Fruit fly (Drosophila melanogaster) whole organism, embryonic: Measurements from ENCODE around the gene OtopLc.

ENCODE experiments used
- Atf6 ChIP-seq: fragments of 200-800 bp; sonication (Bioruptor generic); IDR thresholded peaks from 2 replicates; pipeline ENCODE4 v1.3.6; 2022; ENCODE audit warnings: missing biosample characterization, missing genetic modification characterization
- Bdp1 ChIP-seq: fragments of 200-800 bp; sonication (Bioruptor generic); optimal IDR thresholded peaks from 3 replicates; lab custom pipeline; 2016; ENCODE audit warnings: missing biosample characterization, missing genetic modification characterization
- CG11247 ChIP-seq: fragments of 200-800 bp; sonication (Bioruptor generic); IDR thresholded peaks from 2 replicates; pipeline ENCODE4 v1.3.6; 2022; ENCODE audit warnings: missing biosample characterization, missing genetic modification characterization
- CG13424 ChIP-seq: fragments of 200-800 bp; sonication (Bioruptor generic); optimal IDR thresholded peaks from 2 replicates; lab custom pipeline; 2019; ENCODE audit warnings: missing biosample characterization, mild to moderate bottlenecking, missing genetic modification characterization, moderate library complexity
- CG1602 ChIP-seq: fragments of 200-800 bp; sonication (Bioruptor generic); optimal IDR thresholded peaks from 3 replicates; lab custom pipeline; 2016; ENCODE audit warnings: missing biosample characterization, missing genetic modification characterization
- CG17612 ChIP-seq: fragments of 200-800 bp; sonication (Bioruptor generic); IDR thresholded peaks from 2 replicates; pipeline ENCODE4 v1.3.6; 2022; ENCODE audit warnings: missing biosample characterization, missing genetic modification characterization
- CG1832 ChIP-seq: fragments of 200-800 bp; sonication (Bioruptor generic); optimal IDR thresholded peaks from 2 replicates; lab custom pipeline; 2017; ENCODE audit warnings: missing biosample characterization, mild to moderate bottlenecking, missing genetic modification characterization, inconsistent platforms
- CG18599 ChIP-seq: fragments of 200-800 bp; sonication (Bioruptor generic); optimal IDR thresholded peaks from 3 replicates; lab custom pipeline; 2017; ENCODE audit warnings: missing biosample characterization, missing genetic modification characterization, mild to moderate bottlenecking, moderate library complexity, missing genetic modification reagents
- CG2678 ChIP-seq: fragments of 200-800 bp; sonication (Bioruptor generic); optimal IDR thresholded peaks from 3 replicates; lab custom pipeline; 2019; ENCODE audit warnings: missing biosample characterization, mild to moderate bottlenecking, missing genetic modification characterization, moderate library complexity
- CG32767 ChIP-seq: fragments of 200-800 bp; sonication (Bioruptor generic); IDR thresholded peaks from 2 replicates; pipeline ENCODE4 v1.3.6; 2022; ENCODE audit warnings: missing biosample characterization, missing genetic modification characterization
- CG3281 ChIP-seq: fragments of 200-800 bp; sonication (Bioruptor generic); optimal IDR thresholded peaks from 3 replicates; lab custom pipeline; 2017; ENCODE audit warnings: missing biosample characterization, mild to moderate bottlenecking, missing genetic modification characterization
- CG4360 ChIP-seq: fragments of 200-800 bp; sonication (Bioruptor generic); IDR thresholded peaks from 2 replicates; pipeline ENCODE4 v1.3.6; 2022; ENCODE audit warnings: missing biosample characterization, missing genetic modification characterization
- CG4424 ChIP-seq: fragments of 200-800 bp; sonication (Bioruptor generic); optimal IDR thresholded peaks from 3 replicates; lab custom pipeline; 2016; ENCODE audit warnings: missing biosample characterization, missing genetic modification characterization
- CG4820 ChIP-seq: fragments of 200-800 bp; sonication (Bioruptor generic); optimal IDR thresholded peaks from 3 replicates; lab custom pipeline; 2016; ENCODE audit warnings: missing biosample characterization, missing genetic modification characterization
- CG6254 ChIP-seq: fragments of 200-800 bp; sonication (Bioruptor generic); optimal IDR thresholded peaks from 3 replicates; lab custom pipeline; 2017; ENCODE audit warnings: mild to moderate bottlenecking, missing biosample characterization, missing genetic modification reagents, missing genetic modification characterization
- CHES-1-like ChIP-seq: fragments of 200-800 bp; sonication (Bioruptor generic); optimal IDR thresholded peaks from 2 replicates; lab custom pipeline; 2016; ENCODE audit warnings: missing biosample characterization, missing genetic modification characterization
- Dip2 ChIP-seq: fragments of 200-800 bp; sonication (Bioruptor generic); IDR thresholded peaks from 2 replicates; pipeline ENCODE4 v1.3.6; 2022; ENCODE audit warnings: missing biosample characterization, missing genetic modification characterization
- Eip74EF ChIP-seq, 2 experiments: fragments of 200-800 bp in 1 of 2; fragments of >200 bp in 1 of 2; sonication (Bioruptor generic) in 1 of 2; optimal IDR thresholded peaks; 2 replicates each; lab custom pipeline; 2017 to 2019; ENCODE audit warnings: missing biosample characterization in 2 of 2, missing genetic modification characterization in 2 of 2, mild to moderate bottlenecking in 1 of 2, moderate library complexity in 1 of 2
- HLH54F ChIP-seq: fragments of 200-800 bp; sonication (Bioruptor generic); optimal IDR thresholded peaks from 3 replicates; lab custom pipeline; 2016; ENCODE audit warnings: missing biosample characterization, missing genetic modification characterization
- Hey ChIP-seq: fragments of 200-800 bp; sonication (Bioruptor generic); optimal IDR thresholded peaks from 3 replicates; lab custom pipeline; 2018; ENCODE audit warnings: missing biosample characterization, mild to moderate bottlenecking, missing genetic modification characterization
- Hsf ChIP-seq: fragments of 200-800 bp; sonication (Bioruptor generic); optimal IDR thresholded peaks from 3 replicates; lab custom pipeline; 2016; ENCODE audit warnings: missing biosample characterization, missing genetic modification characterization
- Max ChIP-seq: fragments of 200-800 bp; sonication (Bioruptor generic); optimal IDR thresholded peaks from 2 replicates; lab custom pipeline; 2016; ENCODE audit warnings: missing biosample characterization, mild to moderate bottlenecking, missing genetic modification characterization
- Meics ChIP-seq: fragments of 200-800 bp; sonication (Bioruptor generic); optimal IDR thresholded peaks from 2 replicates; lab custom pipeline; 2017; ENCODE audit warnings: missing biosample characterization, mild to moderate bottlenecking, missing genetic modification characterization
- NfI ChIP-seq: fragments of 200-800 bp; sonication (Bioruptor generic); optimal IDR thresholded peaks from 3 replicates; lab custom pipeline; 2018; ENCODE audit warnings: missing biosample characterization, mild to moderate bottlenecking, missing genetic modification characterization, moderate library complexity
- Opbp ChIP-seq: fragments of 200-800 bp; sonication (Bioruptor generic); IDR thresholded peaks from 3 replicates; pipeline ENCODE4 v1.3.6; 2022; ENCODE audit warnings: missing biosample characterization, missing genetic modification characterization; ENCODE audit not compliant: partially characterized antibody
- Ravus ChIP-seq: fragments of 200-800 bp; sonication (Bioruptor generic); IDR thresholded peaks from 2 replicates; pipeline ENCODE4 v1.3.6; 2022; ENCODE audit warnings: missing biosample characterization, missing genetic modification characterization
- Rfx ChIP-seq: fragments of 200-800 bp; sonication (Bioruptor generic); IDR thresholded peaks from 2 replicates; pipeline ENCODE4 v1.3.6; 2022; ENCODE audit warnings: missing biosample characterization, missing genetic modification characterization
- Sox100B ChIP-seq: fragments of 200-800 bp; sonication (Bioruptor generic); optimal IDR thresholded peaks from 3 replicates; lab custom pipeline; 2018; ENCODE audit warnings: missing biosample characterization, mild to moderate bottlenecking, missing genetic modification characterization
- caup ChIP-seq: fragments of 200-800 bp; sonication (Bioruptor generic); optimal IDR thresholded peaks from 3 replicates; lab custom pipeline; 2017; ENCODE audit warnings: missing biosample characterization, mild to moderate bottlenecking, missing genetic modification characterization, moderate library complexity; ENCODE audit not compliant: severe bottlenecking
- ci ChIP-seq: fragments of 200-800 bp; sonication (Bioruptor generic); IDR thresholded peaks from 3 replicates; pipeline ENCODE4 v1.3.6; 2022; ENCODE audit warnings: missing biosample characterization, missing genetic modification characterization
- dan ChIP-seq: fragments of 200-800 bp; sonication (Bioruptor generic); IDR thresholded peaks from 2 replicates; pipeline ENCODE4 v1.3.6; 2022; ENCODE audit warnings: missing biosample characterization, missing genetic modification characterization
- fru ChIP-seq: fragments of >200 bp; optimal IDR thresholded peaks from 2 replicates; lab custom pipeline; 2017
- fu2 ChIP-seq: fragments of 200-800 bp; sonication (Bioruptor generic); optimal IDR thresholded peaks from 2 replicates; lab custom pipeline; 2016; ENCODE audit warnings: missing biosample characterization, missing genetic modification characterization
- gfzf ChIP-seq: fragments of 200-800 bp; sonication (Bioruptor generic); optimal IDR thresholded peaks from 2 replicates; lab custom pipeline; 2016; ENCODE audit warnings: missing biosample characterization, mild to moderate bottlenecking, missing genetic modification characterization, moderate library complexity
- grau ChIP-seq: fragments of 200-800 bp; optimal IDR thresholded peaks from 3 replicates; lab custom pipeline; 2019; ENCODE audit warnings: missing biosample characterization, mild to moderate bottlenecking, missing genetic modification characterization, moderate library complexity
- hbn ChIP-seq: fragments of 200-800 bp; sonication (Bioruptor generic); IDR thresholded peaks from 2 replicates; pipeline ENCODE4 v1.3.6; 2022; ENCODE audit warnings: missing biosample characterization, missing genetic modification characterization; ENCODE audit not compliant: partially characterized antibody
- lmd ChIP-seq: fragments of 200-800 bp; sonication (Bioruptor generic); IDR thresholded peaks from 2 replicates; pipeline ENCODE4 v1.3.6; 2022; ENCODE audit warnings: missing biosample characterization, missing genetic modification characterization
- oc ChIP-seq: fragments of 200-800 bp; sonication (Bioruptor generic); optimal IDR thresholded peaks from 2 replicates; lab custom pipeline; 2018; ENCODE audit warnings: missing biosample characterization, mild to moderate bottlenecking, missing genetic modification characterization, moderate library complexity
- org-1 ChIP-seq: fragments of 200-800 bp; sonication (Bioruptor generic); optimal IDR thresholded peaks from 2 replicates; lab custom pipeline; 2017; ENCODE audit warnings: missing biosample characterization, missing genetic modification characterization
- pb ChIP-seq: fragments of 200-800 bp; sonication (Bioruptor generic); optimal IDR thresholded peaks from 3 replicates; lab custom pipeline; 2016; ENCODE audit warnings: missing biosample characterization, missing genetic modification characterization
- pfk ChIP-seq: fragments of 200-800 bp; sonication (Bioruptor generic); optimal IDR thresholded peaks from 2 replicates; lab custom pipeline; 2018; ENCODE audit warnings: missing biosample characterization, mild to moderate bottlenecking, missing genetic modification characterization, moderate library complexity
- seq ChIP-seq: fragments of 200-800 bp; sonication (Bioruptor generic); IDR thresholded peaks from 2 replicates; pipeline ENCODE4 v1.3.6; 2022; ENCODE audit warnings: missing biosample characterization, missing genetic modification characterization
- sima ChIP-seq: fragments of 200-800 bp; sonication (Bioruptor generic); optimal IDR thresholded peaks from 2 replicates; lab custom pipeline; 2016; ENCODE audit warnings: missing biosample characterization, missing genetic modification characterization
- sqz ChIP-seq: fragments of 200-800 bp; sonication (Bioruptor generic); optimal IDR thresholded peaks from 3 replicates; lab custom pipeline; 2018; ENCODE audit warnings: missing biosample characterization, mild to moderate bottlenecking, missing genetic modification characterization
- ssp ChIP-seq: fragments of 200-800 bp; sonication (Bioruptor generic); IDR thresholded peaks from 2 replicates; pipeline ENCODE4 v1.3.6; 2022; ENCODE audit warnings: missing biosample characterization, missing genetic modification characterization
- toy ChIP-seq: fragments of 200-800 bp; sonication (Bioruptor generic); IDR thresholded peaks from 2 replicates; pipeline ENCODE4 v1.3.6; 2022; ENCODE audit warnings: missing biosample characterization, missing genetic modification characterization
- trh ChIP-seq: fragments of 200-800 bp; sonication (Bioruptor generic); optimal IDR thresholded peaks from 2 replicates; lab custom pipeline; 2016; ENCODE audit warnings: missing biosample characterization, missing genetic modification characterization
- tx ChIP-seq: fragments of 200-800 bp; sonication (Bioruptor generic); optimal IDR thresholded peaks from 2 replicates; lab custom pipeline; 2016; ENCODE audit warnings: missing biosample characterization, missing genetic modification characterization
- usp ChIP-seq: fragments of >200 bp; optimal IDR thresholded peaks from 2 replicates; lab custom pipeline; 2017; ENCODE audit warnings: missing biosample characterization, missing genetic modification characterization
- zen2 ChIP-seq: fragments of 200-800 bp; sonication (Bioruptor generic); IDR thresholded peaks from 3 replicates; pipeline ENCODE4 v1.3.6; 2022; ENCODE audit warnings: missing biosample characterization, missing genetic modification characterization; ENCODE audit not compliant: partially characterized antibody

OtopLc gene

dm6 chrX:5689417-5690215 is 27.0 kb upstream of the OtopLc start, which contains the start of the genes PGAP1 and cv (continued):
- TF ChIP-seq sqz (GFP tag; lab: Kevin White, UChicago) (no peak), CG4820 (GFP tag; lab: Kevin White, UChicago) (no peak), CG17612 (GFP tag; lab: Robert Waterston, UW) (no peak), sima (GFP tag; lab: Kevin White, UChicago) (no peak), Atf6 (GFP tag; lab: Robert Waterston, UW) (no peak), toy (GFP tag; lab: Robert Waterston, UW) (no peak), dan (GFP tag; lab: Robert Waterston, UW) (no peak), HLH54F (GFP tag; lab: Kevin White, UChicago) (peak; percentile 37), Bdp1 (no peak), CG2678 (tag; lab: Kevin White, UChicago) (no peak), CHES-1-like (GFP tag; lab: Kevin White, UChicago) (no peak), Opbp (GFP tag; lab: Robert Waterston, UW) (peak; percentile 78; the same call in 2 of the 3 replicates), Ravus (GFP tag; lab: Robert Waterston, UW) (no peak), fu2 (no peak), org-1 (GFP tag; lab: Kevin White, UChicago) (no peak), Hey (tag; lab: Kevin White, UChicago) (no peak), Dip2 (GFP tag; lab: Robert Waterston, UW) (no peak), seq (GFP tag; lab: Robert Waterston, UW) (no peak), CG1832 (GFP tag; lab: Kevin White, UChicago) (no peak), pfk (GFP tag; lab: Kevin White, UChicago) (no peak), Meics (GFP tag; lab: Kevin White, UChicago) (peak; percentile 30), Max (no peak), fru (lab: Kevin White, UChicago) (no peak), caup (GFP tag; lab: Kevin White, UChicago) (no peak), grau (tag; lab: Kevin White, UChicago) (peak; percentile 47), CG18599 (GFP tag; lab: Kevin White, UChicago) (no peak), CG4360 (GFP tag; lab: Robert Waterston, UW) (no peak), pb (GFP tag; lab: Kevin White, UChicago) (no peak), CG11247 (GFP tag; lab: Robert Waterston, UW) (no peak), Eip74EF (GFP tag; optimal IDR thresholded peaks at IDR 0.05; lab: Kevin White, UChicago) (no peak), NfI (GFP tag; lab: Kevin White, UChicago) (no peak), Hsf (GFP tag; lab: Kevin White, UChicago) (peak; percentile 24), zen2 (GFP tag; lab: Robert Waterston, UW) (peak; percentile 76), Rfx (GFP tag; lab: Robert Waterston, UW) (peak; percentile 42), CG6254 (no peak), Sox100B (GFP tag; lab: Kevin White, UChicago) (no peak), gfzf (GFP tag; lab: Kevin White, UChicago) (no peak), oc (tag; lab: Kevin White, UChicago) (no peak), ci (GFP tag; lab: Robert Waterston, UW) (peak; percentile 11; the same call in 1 of the 3 replicates), tx (GFP tag; lab: Kevin White, UChicago) (no peak), trh (no peak), hbn (GFP tag; lab: Robert Waterston, UW) (peak; percentile 64), CG3281 (GFP tag; lab: Kevin White, UChicago) (no peak), CG1602 (peak; percentile 16), lmd (GFP tag; lab: Robert Waterston, UW) (no peak), usp (no peak), CG4424 (no peak), CG32767 (GFP tag; lab: Robert Waterston, UW) (no peak), CG13424 (peak; percentile 33), ssp (GFP tag; lab: Robert Waterston, UW) (no peak)
